Fruit fly (Drosophila melanogaster) whole organism, embryonic: Measurements from ENCODE around the gene Inx3.

Experiments
- Adf1 ChIP-seq: fragments of 200-800 bp; sonication (Bioruptor generic); IDR thresholded peaks from 2 replicates; pipeline ENCODE4 v1.3.6; 2022; ENCODE audit warnings: missing biosample characterization, missing genetic modification characterization
- Atf3 ChIP-seq: fragments of 200-800 bp; sonication (Bioruptor generic); optimal IDR thresholded peaks from 3 replicates; lab custom pipeline; 2016; ENCODE audit warnings: missing biosample characterization, missing genetic modification characterization
- Bgb ChIP-seq: fragments of 200-800 bp; sonication (Bioruptor generic); IDR thresholded peaks from 2 replicates; pipeline ENCODE4 v1.3.6; 2022; ENCODE audit warnings: missing biosample characterization, missing genetic modification characterization; ENCODE audit not compliant: partially characterized antibody
- BtbVII ChIP-seq: fragments of 200-800 bp; sonication (Bioruptor generic); optimal IDR thresholded peaks from 3 replicates; lab custom pipeline; 2017; ENCODE audit warnings: missing biosample characterization, mild to moderate bottlenecking, missing genetic modification characterization
- CG10147 ChIP-seq: fragments of 200-800 bp; sonication (Bioruptor generic); optimal IDR thresholded peaks from 2 replicates; lab custom pipeline; 2019; ENCODE audit warnings: missing biosample characterization, mild to moderate bottlenecking, missing genetic modification characterization, moderate library complexity
- CG10565 ChIP-seq: fragments of 200-800 bp; sonication (Bioruptor generic); optimal IDR thresholded peaks from 3 replicates; lab custom pipeline; 2016; ENCODE audit warnings: missing biosample characterization, mild to moderate bottlenecking, missing genetic modification characterization
- CG11504 ChIP-seq: fragments of 200-800 bp; sonication (Bioruptor generic); optimal IDR thresholded peaks from 3 replicates; lab custom pipeline; 2019; ENCODE audit warnings: missing biosample characterization, mild to moderate bottlenecking, missing genetic modification characterization, moderate library complexity
- CG11695 ChIP-seq: fragments of 200-800 bp; sonication (Bioruptor generic); IDR thresholded peaks from 3 replicates; pipeline ENCODE4 v1.3.6; 2022; ENCODE audit warnings: missing biosample characterization, missing genetic modification characterization
- CG12659 ChIP-seq: fragments of 200-800 bp; sonication (Bioruptor generic); optimal IDR thresholded peaks from 3 replicates; lab custom pipeline; 2017; ENCODE audit warnings: mild to moderate bottlenecking, missing biosample characterization, missing genetic modification reagents, missing genetic modification characterization
- CG14441 ChIP-seq: fragments of 200-800 bp; sonication (Bioruptor generic); IDR thresholded peaks from 2 replicates; pipeline ENCODE4 v1.3.6; 2022; ENCODE audit warnings: missing biosample characterization, missing genetic modification characterization
- CG16813 ChIP-seq: fragments of 200-800 bp; sonication (Bioruptor generic); IDR thresholded peaks from 3 replicates; pipeline ENCODE4 v1.3.6; 2022; ENCODE audit warnings: missing biosample characterization, missing genetic modification characterization; ENCODE audit not compliant: partially characterized antibody
- CG17829 ChIP-seq: fragments of 200-800 bp; optimal IDR thresholded peaks from 2 replicates; lab custom pipeline; 2019; ENCODE audit warnings: missing biosample characterization, mild to moderate bottlenecking, missing genetic modification characterization, moderate library complexity
- CG18599 ChIP-seq: fragments of 200-800 bp; sonication (Bioruptor generic); optimal IDR thresholded peaks from 3 replicates; lab custom pipeline; 2017; ENCODE audit warnings: missing biosample characterization, missing genetic modification characterization, mild to moderate bottlenecking, moderate library complexity, missing genetic modification reagents
- CG3065 ChIP-seq: fragments of 200-800 bp; sonication (Bioruptor generic); optimal IDR thresholded peaks from 2 replicates; lab custom pipeline; 2016; ENCODE audit warnings: missing biosample characterization, missing genetic modification characterization
- CG5180 ChIP-seq: fragments of 200-800 bp; sonication (Bioruptor generic); optimal IDR thresholded peaks from 3 replicates; lab custom pipeline; 2017; ENCODE audit warnings: missing biosample characterization, missing genetic modification characterization, mild to moderate bottlenecking, moderate library complexity, missing genetic modification reagents
- CG5953 ChIP-seq: fragments of 200-800 bp; sonication (Bioruptor generic); IDR thresholded peaks from 2 replicates; pipeline ENCODE4 v1.3.6; 2022; ENCODE audit warnings: missing biosample characterization, missing genetic modification characterization
- CG6813 ChIP-seq: fragments of 200-800 bp; sonication (Bioruptor generic); optimal IDR thresholded peaks from 2 replicates; lab custom pipeline; 2017; ENCODE audit warnings: missing biosample characterization, missing genetic modification characterization, mild to moderate bottlenecking, moderate library complexity, missing genetic modification reagents
- CG7357 ChIP-seq: fragments of 200-800 bp; sonication (Bioruptor generic); IDR thresholded peaks from 3 replicates; pipeline ENCODE4 v1.3.6; 2022; ENCODE audit warnings: missing biosample characterization, missing genetic modification characterization
- CG7987 ChIP-seq: fragments of 200-800 bp; sonication (Bioruptor generic); optimal IDR thresholded peaks from 2 replicates; lab custom pipeline; 2018; ENCODE audit warnings: missing biosample characterization, mild to moderate bottlenecking, missing genetic modification characterization, moderate library complexity
- CG9876 ChIP-seq: fragments of 200-800 bp; sonication (Bioruptor generic); optimal IDR thresholded peaks from 2 replicates; lab custom pipeline; 2016; ENCODE audit warnings: missing biosample characterization, missing genetic modification characterization
- CTCF ChIP-seq: fragments of 200-800 bp; sonication (Bioruptor generic); optimal IDR thresholded peaks from 2 replicates; lab custom pipeline; 2017; ENCODE audit warnings: missing biosample characterization, mild to moderate bottlenecking, missing genetic modification characterization, moderate library complexity
- Chrac-16 ChIP-seq: fragments of 200-800 bp; sonication (Bioruptor generic); optimal IDR thresholded peaks from 3 replicates; lab custom pipeline; 2016; ENCODE audit warnings: missing biosample characterization, missing genetic modification characterization
- E2f1 ChIP-seq: fragments of 200-800 bp; sonication (Bioruptor generic); IDR thresholded peaks from 2 replicates; pipeline ENCODE4 v1.3.6; 2022; ENCODE audit warnings: missing biosample characterization, missing genetic modification characterization
- Fer2 ChIP-seq: fragments of 200-800 bp; sonication (Bioruptor generic); optimal IDR thresholded peaks from 2 replicates; lab custom pipeline; 2018; ENCODE audit warnings: missing biosample characterization, mild to moderate bottlenecking, missing genetic modification characterization, moderate library complexity
- GATAe ChIP-seq: fragments of 200-800 bp; sonication (Bioruptor generic); conservative IDR thresholded peaks from 2 replicates; pipeline ENCODE4 v1.3.6; 2022; ENCODE audit warnings: missing biosample characterization, missing genetic modification characterization
- Gug ChIP-seq: fragments of 200-800 bp; sonication (Bioruptor generic); IDR thresholded peaks from 4 replicates; pipeline ENCODE4 v1.3.6; 2022; ENCODE audit warnings: missing biosample characterization, missing genetic modification characterization
- Taf1 ChIP-seq: fragments of 200-800 bp; sonication (Bioruptor generic); IDR thresholded peaks from 2 replicates; pipeline ENCODE4 v1.3.6; 2022; ENCODE audit warnings: missing biosample characterization, missing genetic modification characterization
- Xbp1 ChIP-seq: fragments of 200-800 bp; sonication (Bioruptor generic); optimal IDR thresholded peaks from 3 replicates; lab custom pipeline; 2016; ENCODE audit warnings: missing biosample characterization, mild to moderate bottlenecking, missing genetic modification characterization
- abd-A ChIP-seq: fragments of 200-800 bp; sonication (Bioruptor generic); optimal IDR thresholded peaks from 3 replicates; lab custom pipeline; 2019; ENCODE audit warnings: missing biosample characterization, mild to moderate bottlenecking, missing genetic modification characterization, moderate library complexity
- ase ChIP-seq: fragments of 200-800 bp; sonication (Bioruptor generic); IDR thresholded peaks from 3 replicates; pipeline ENCODE4 v1.3.6; 2022; ENCODE audit warnings: missing biosample characterization, missing genetic modification characterization
- caup ChIP-seq: fragments of 200-800 bp; sonication (Bioruptor generic); optimal IDR thresholded peaks from 3 replicates; lab custom pipeline; 2017; ENCODE audit warnings: missing biosample characterization, mild to moderate bottlenecking, missing genetic modification characterization, moderate library complexity; ENCODE audit not compliant: severe bottlenecking
- chif ChIP-seq, 2 experiments: fragments of 200-800 bp; sonication (Bioruptor generic); optimal IDR thresholded peaks; 3 replicates each; lab custom pipeline; 2016; ENCODE audit warnings: missing biosample characterization in 2 of 2, missing genetic modification characterization in 2 of 2
- croc ChIP-seq: fragments of 200-800 bp; sonication (Bioruptor generic); conservative IDR thresholded peaks from 3 replicates; pipeline ENCODE4 v1.3.6; 2022; ENCODE audit warnings: missing biosample characterization, missing genetic modification characterization
- gcm ChIP-seq: fragments of 200-800 bp; sonication (Bioruptor generic); optimal IDR thresholded peaks from 2 replicates; lab custom pipeline; 2019; ENCODE audit warnings: missing biosample characterization, mild to moderate bottlenecking, missing genetic modification characterization, moderate library complexity
- insv ChIP-seq, 2 experiments: fragments of 200-800 bp; sonication (Bioruptor generic); optimal IDR thresholded peaks; 3 replicates each; lab custom pipeline; 2016 to 2018; ENCODE audit warnings: missing biosample characterization in 2 of 2, missing genetic modification characterization in 2 of 2
- lov ChIP-seq, 2 experiments: fragments of 200-800 bp in 1 of 2; fragments of >200 bp in 1 of 2; sonication (Bioruptor generic) in 1 of 2; IDR thresholded peaks in 1 of 2; optimal IDR thresholded peaks in 1 of 2; 2 replicates in 1 of 2; 3 replicates in 1 of 2; pipeline versions ENCODE4 v1.3.6 to Lab custom; 2017 to 2022; ENCODE audit warnings: missing biosample characterization in 1 of 2, missing genetic modification characterization in 1 of 2
- pnt ChIP-seq: fragments of 200-800 bp; sonication (Bioruptor generic); optimal IDR thresholded peaks from 3 replicates; lab custom pipeline; 2016; ENCODE audit warnings: missing biosample characterization, missing genetic modification characterization
- prd ChIP-seq, 3 experiments: fragments of >200 bp in 2 of 3; fragments of 200-800 bp in 1 of 3; sonication (Bioruptor generic) in 1 of 3; optimal IDR thresholded peaks in 2 of 3; IDR thresholded peaks in 1 of 3; 2 replicates in 2 of 3; 3 replicates in 1 of 3; pipeline versions ENCODE4 v1.3.6 to Lab custom; 2017 to 2022; ENCODE audit warnings: missing biosample characterization in 1 of 3, missing genetic modification characterization in 1 of 3
- pros ChIP-seq: fragments of 200-800 bp; sonication (Bioruptor generic); optimal IDR thresholded peaks from 3 replicates; lab custom pipeline; 2019; ENCODE audit warnings: missing biosample characterization, mild to moderate bottlenecking, missing genetic modification characterization, moderate library complexity
- repo ChIP-seq: fragments of 200-800 bp; sonication (Bioruptor generic); optimal IDR thresholded peaks from 2 replicates; lab custom pipeline; 2016; ENCODE audit warnings: missing biosample characterization, missing genetic modification characterization
- run ChIP-seq: fragments of 200-800 bp; sonication (Bioruptor generic); optimal IDR thresholded peaks from 3 replicates; lab custom pipeline; 2018; ENCODE audit warnings: missing biosample characterization, mild to moderate bottlenecking, missing genetic modification characterization
- sim ChIP-seq: fragments of 200-800 bp; sonication (Bioruptor generic); IDR thresholded peaks from 2 replicates; pipeline ENCODE4 v1.3.6; 2022; ENCODE audit warnings: missing biosample characterization, missing genetic modification characterization
- tap ChIP-seq: fragments of 200-800 bp; optimal IDR thresholded peaks from 3 replicates; lab custom pipeline; 2019; ENCODE audit warnings: missing biosample characterization, mild to moderate bottlenecking, missing genetic modification characterization, moderate library complexity
- tio ChIP-seq: fragments of 200-800 bp; sonication (Bioruptor generic); optimal IDR thresholded peaks from 2 replicates; lab custom pipeline; 2017; ENCODE audit warnings: missing biosample characterization, missing genetic modification characterization, inconsistent platforms
- wdn ChIP-seq: fragments of 200-800 bp; sonication (Bioruptor generic); IDR thresholded peaks from 2 replicates; pipeline ENCODE4 v1.3.6; 2022; ENCODE audit warnings: missing biosample characterization, missing genetic modification characterization
- zfh1 ChIP-seq: fragments of 200-800 bp; sonication (Bioruptor generic); IDR thresholded peaks from 3 replicates; pipeline ENCODE4 v1.3.6; 2022; ENCODE audit warnings: missing biosample characterization, missing genetic modification characterization
- zfh2 ChIP-seq: fragments of 200-800 bp; sonication (Bioruptor generic); optimal IDR thresholded peaks from 2 replicates; lab custom pipeline; 2016; ENCODE audit warnings: missing biosample characterization, missing genetic modification characterization

Gene Inx3

DNA sequence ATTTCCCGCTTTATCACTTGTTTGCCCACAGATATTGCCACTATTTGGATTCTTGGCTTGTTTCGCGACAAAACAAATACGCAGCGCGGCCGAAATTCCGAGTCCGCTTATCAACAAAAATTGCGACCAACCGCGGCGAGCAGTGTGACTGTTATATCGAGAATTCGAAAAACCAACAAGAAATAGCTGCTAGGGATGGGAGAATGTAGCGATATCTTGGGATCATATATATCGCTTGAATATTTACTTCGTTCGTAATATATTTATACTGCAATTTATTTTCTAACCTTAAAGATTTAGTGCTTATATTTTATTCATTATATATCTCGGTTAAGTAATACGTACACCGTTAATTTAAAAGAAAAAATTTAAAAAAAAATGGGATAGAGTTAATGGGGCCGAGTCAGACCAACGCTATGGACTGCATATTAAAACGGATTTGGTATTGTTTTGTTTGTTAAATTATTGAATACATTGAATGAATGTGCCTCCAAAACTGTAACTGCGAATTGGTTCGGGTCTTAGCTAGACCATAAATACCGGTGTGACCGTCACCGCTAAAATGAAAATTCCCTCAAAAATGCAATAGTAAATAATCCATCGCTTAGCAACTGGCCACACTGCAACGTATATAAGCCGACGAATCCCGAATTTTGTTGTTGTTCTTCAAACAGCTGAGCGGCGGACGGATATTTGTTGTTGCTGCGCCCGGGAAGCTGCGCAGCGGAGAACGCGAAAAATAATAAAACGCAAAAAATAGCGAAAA, 14.5 kb downstream of the Inx3 start, which contains the start of the genes Apc and spg (continued):
- TF ChIP-seq croc (GFP tag; lab: Robert Waterston, UW) (no peak), CG6813 (GFP tag; lab: Kevin White, UChicago) (peak; percentile 61), CG16813 (GFP tag; lab: Robert Waterston, UW) (peak; percentile 83), pnt (GFP tag; lab: Kevin White, UChicago) (no peak), wdn (0 out of 2 replicates have a peak, but pooled peaks have one; percentile 8), zfh1 (GFP tag; lab: Robert Waterston, UW) (peak; percentile 42; the same call in 1 of the 3 replicates), caup (GFP tag; lab: Kevin White, UChicago) (peak; percentile 59), chif (GFP tag; optimal IDR thresholded peaks at IDR 0.05; lab: Kevin White, UChicago) (peak in 1 of 2 experiments; percentile 7), CG14441 (GFP tag; lab: Robert Waterston, UW) (no peak), CG9876 (no peak), CG12659 (GFP tag; lab: Kevin White, UChicago) (peak; percentile 87), Fer2 (tag; lab: Kevin White, UChicago) (no peak), pros (no peak), sim (no peak), run (tag; lab: Kevin White, UChicago) (no peak), CG5180 (peak; percentile 38), CG11695 (peak; percentile 50; the same call in 2 of the 3 replicates), lov (optimal IDR thresholded peaks at IDR 0.05; lab: Kevin White, UChicago) (no peak), lov (GFP tag; IDR thresholded peaks at IDR 0.05; lab: Robert Waterston, UW) (0 out of 3 replicates have a peak, but pooled peaks have one; percentile 25), CG18599 (GFP tag; lab: Kevin White, UChicago) (peak; percentile 44), E2f1 (peak; percentile 50; the same call in 1 of the 2 replicates), CG10565 (GFP tag; lab: Kevin White, UChicago) (no peak), Xbp1 (GFP tag; lab: Kevin White, UChicago) (peak; percentile 26), CG11504 (tag; lab: Kevin White, UChicago) (peak; percentile 40), Adf1 (GFP tag; lab: Robert Waterston, UW) (0 out of 2 replicates have a peak, but pooled peaks have one; percentile 32), Atf3 (peak; percentile 4), CG10147 (peak; percentile 29), zfh2 (GFP tag; lab: Kevin White, UChicago) (no peak), BtbVII (GFP tag; lab: Kevin White, UChicago) (peak; percentile 74), GATAe (GFP tag; lab: Robert Waterston, UW) (no peak; the same call in 1 of the 2 replicates), CG17829 (tag; lab: Kevin White, UChicago) (peak; percentile 61), CG3065 (GFP tag; lab: Kevin White, UChicago) (no peak), CG5953 (GFP tag; lab: Robert Waterston, UW) (no peak), prd (optimal IDR thresholded peaks at IDR 0.05; lab: Kevin White, UChicago) (no peak), prd (GFP tag; IDR thresholded peaks at IDR 0.05; lab: Robert Waterston, UW) (peak; percentile 30; the same call in 2 of the 3 replicates), Taf1 (GFP tag; lab: Robert Waterston, UW) (no peak), tap (tag; lab: Kevin White, UChicago) (no peak), gcm (GFP tag; lab: Kevin White, UChicago) (peak; percentile 15), abd-A (tag; lab: Kevin White, UChicago) (peak; percentile 45), Gug (GFP tag; lab: Robert Waterston, UW) (0 out of 4 replicates have a peak, but pooled peaks have one; percentile 10), repo (GFP tag; lab: Kevin White, UChicago) (no peak), CG7987 (peak; percentile 76), CG7357 (GFP tag; lab: Robert Waterston, UW) (no peak), Chrac-16 (GFP tag; lab: Kevin White, UChicago) (peak; percentile 8), ase (no peak), CTCF (no peak), Bgb (GFP tag; lab: Robert Waterston, UW) (peak; percentile 65), tio (GFP tag; lab: Kevin White, UChicago) (no peak), insv (GFP tag; optimal IDR thresholded peaks at IDR 0.05; lab: Kevin White, UChicago) (peak in 1 of 2 experiments; percentile 49)
